Fruit fly (Drosophila melanogaster) whole organism, wandering third instar larva: Measurements from ENCODE around the gene CG12702.

Experiments
- Abd-B ChIP-seq: fragments of >200 bp; optimal IDR thresholded peaks from 2 replicates; lab custom pipeline; 2017; ENCODE audit warnings: missing biosample characterization, missing genetic modification characterization
- CG32264 ChIP-seq: fragments of 200-800 bp; sonication (Bioruptor generic); optimal IDR thresholded peaks from 2 replicates; lab custom pipeline; 2016; ENCODE audit warnings: missing biosample characterization, missing genetic modification characterization
- CG9705 ChIP-seq: fragments of 200-800 bp; sonication (Bioruptor generic); optimal IDR thresholded peaks from 2 replicates; lab custom pipeline; 2018; ENCODE audit warnings: missing biosample characterization, mild to moderate bottlenecking, missing genetic modification characterization
- CrebA ChIP-seq: fragments of 200-800 bp; sonication (Bioruptor generic); optimal IDR thresholded peaks from 2 replicates; lab custom pipeline; 2016; ENCODE audit warnings: missing biosample characterization, mild to moderate bottlenecking, missing genetic modification characterization, borderline replicate concordance
- Dfd ChIP-seq: fragments of >200 bp; optimal IDR thresholded peaks from 2 replicates; lab custom pipeline; 2017; ENCODE audit warnings: missing biosample characterization, missing genetic modification characterization
- Dif ChIP-seq: fragments of 200-275, 200-300 bp; sonication (Bioruptor generic); optimal IDR thresholded peaks from 2 replicates; lab custom pipeline; 2018; ENCODE audit warnings: missing biosample characterization, missing genetic modification characterization; ENCODE audit not compliant: partially characterized antibody
- GATAd ChIP-seq: sonication (Bioruptor generic); optimal IDR thresholded peaks from 2 replicates; lab custom pipeline; 2016; ENCODE audit warnings: missing biosample characterization, missing genetic modification characterization
- HLH106 ChIP-seq: fragments of 200-800 bp; optimal IDR thresholded peaks from 3 replicates; lab custom pipeline; 2019; ENCODE audit warnings: missing biosample characterization, mild to moderate bottlenecking, missing genetic modification characterization, moderate library complexity
- Hnf4 ChIP-seq: fragments of 200-800 bp; sonication (Bioruptor generic); optimal IDR thresholded peaks from 2 replicates; lab custom pipeline; 2016; ENCODE audit warnings: missing biosample characterization, mild to moderate bottlenecking, missing genetic modification characterization
- Hr78 ChIP-seq: fragments of >200 bp; optimal IDR thresholded peaks from 2 replicates; lab custom pipeline; 2017; ENCODE audit warnings: missing biosample characterization, missing genetic modification characterization
- Hr83 ChIP-seq: fragments of 200-300 bp; sonication (Bioruptor generic); optimal IDR thresholded peaks from 2 replicates; lab custom pipeline; 2016; ENCODE audit warnings: missing biosample characterization, mild to moderate bottlenecking, missing genetic modification characterization, moderate library complexity; ENCODE audit not compliant: poor library complexity, severe bottlenecking
- Jra ChIP-seq: sonication (Bioruptor generic); optimal IDR thresholded peaks from 2 replicates; lab custom pipeline; 2016; ENCODE audit warnings: missing biosample characterization, missing genetic modification characterization
- Mio ChIP-seq: sonication (Bioruptor generic); optimal IDR thresholded peaks from 2 replicates; lab custom pipeline; 2016; ENCODE audit warnings: missing biosample characterization, missing genetic modification characterization
- Myc ChIP-seq: fragments of >200 bp; optimal IDR thresholded peaks from 2 replicates; lab custom pipeline; 2017
- OdsH ChIP-seq: fragments of 200-800 bp; sonication (Bioruptor generic); optimal IDR thresholded peaks from 2 replicates; lab custom pipeline; 2016; ENCODE audit warnings: missing biosample characterization, mild to moderate bottlenecking, missing genetic modification characterization
- Rel ChIP-seq, 2 experiments: fragments of 200-800 bp; sonication (Bioruptor generic) in 1 of 2; optimal IDR thresholded peaks; 2 replicates in 1 of 2; 3 replicates in 1 of 2; lab custom pipeline; 2016 to 2019; ENCODE audit warnings: mild to moderate bottlenecking in 2 of 2, missing biosample characterization in 2 of 2, missing genetic modification characterization in 2 of 2, moderate library complexity in 1 of 2
- Sp1 ChIP-seq: fragments of 200-800 bp; sonication (Bioruptor generic); optimal IDR thresholded peaks from 3 replicates; lab custom pipeline; 2019; ENCODE audit warnings: missing biosample characterization, mild to moderate bottlenecking, missing genetic modification characterization, moderate library complexity
- Vsx2 ChIP-seq: fragments of 200-300, 225-300 bp; sonication (Bioruptor generic); optimal IDR thresholded peaks from 2 replicates; lab custom pipeline; 2018; ENCODE audit warnings: missing biosample characterization, missing genetic modification characterization; ENCODE audit not compliant: partially characterized antibody
- br ChIP-seq: fragments of 200-800 bp; sonication (Bioruptor generic); optimal IDR thresholded peaks from 2 replicates; lab custom pipeline; 2016; ENCODE audit warnings: missing biosample characterization, missing genetic modification characterization
- brk ChIP-seq: fragments of 200-800 bp; sonication (Bioruptor generic); optimal IDR thresholded peaks from 2 replicates; lab custom pipeline; 2016; ENCODE audit warnings: missing biosample characterization, mild to moderate bottlenecking, missing genetic modification characterization
- dl ChIP-seq, 2 experiments: fragments of 175-275, 200-275 bp in 1 of 2; fragments of 200-275 bp in 1 of 2; sonication (Bioruptor generic); optimal IDR thresholded peaks; lab custom pipeline; 2018; ENCODE audit warnings: mild to moderate bottlenecking in 2 of 2, missing biosample characterization in 2 of 2, missing genetic modification characterization in 2 of 2, moderate library complexity in 2 of 2; ENCODE audit not compliant: partially characterized antibody in 2 of 2, insufficient read depth in 1 of 2
- dmrt93B ChIP-seq: fragments of 200-800 bp; sonication (Bioruptor generic); optimal IDR thresholded peaks from 2 replicates; lab custom pipeline; 2018; ENCODE audit warnings: missing biosample characterization, mild to moderate bottlenecking, missing genetic modification characterization
- ey ChIP-seq: fragments of 200-800 bp; sonication (Bioruptor generic); optimal IDR thresholded peaks from 2 replicates; lab custom pipeline; 2016; ENCODE audit warnings: missing biosample characterization, missing genetic modification characterization
- foxo ChIP-seq, 2 experiments: fragments of 200-800 bp; sonication (Bioruptor generic); optimal IDR thresholded peaks; 2 replicates in 1 of 2; 3 replicates in 1 of 2; lab custom pipeline; 2016 to 2017; ENCODE audit warnings: missing biosample characterization in 2 of 2, missing genetic modification characterization in 2 of 2
- fru ChIP-seq: fragments of 200-800 bp; sonication (Bioruptor generic); optimal IDR thresholded peaks from 3 replicates; lab custom pipeline; 2016; ENCODE audit warnings: missing biosample characterization, mild to moderate bottlenecking, missing genetic modification characterization
- h ChIP-seq: fragments of 200-800 bp; sonication (Bioruptor generic); optimal IDR thresholded peaks from 3 replicates; lab custom pipeline; 2016; ENCODE audit warnings: missing biosample characterization, mild to moderate bottlenecking, missing genetic modification characterization
- jim ChIP-seq: fragments of 175-275, 200-325 bp; sonication (Bioruptor generic); optimal IDR thresholded peaks from 2 replicates; lab custom pipeline; 2016; ENCODE audit warnings: missing biosample characterization, mild to moderate bottlenecking, missing genetic modification characterization
- pan ChIP-seq: fragments of >200 bp; optimal IDR thresholded peaks from 2 replicates; lab custom pipeline; 2017
- psq ChIP-seq: fragments of 200-800 bp; sonication (Bioruptor generic); optimal IDR thresholded peaks from 3 replicates; lab custom pipeline; 2017; ENCODE audit warnings: missing biosample characterization, mild to moderate bottlenecking, missing genetic modification characterization, moderate library complexity
- rgr ChIP-seq: fragments of 200-800 bp; sonication (Bioruptor generic); optimal IDR thresholded peaks from 3 replicates; lab custom pipeline; 2016; ENCODE audit warnings: missing biosample characterization, mild to moderate bottlenecking, missing genetic modification characterization
- sage ChIP-seq: fragments of 200-800 bp; sonication (Bioruptor generic); optimal IDR thresholded peaks from 2 replicates; lab custom pipeline; 2016; ENCODE audit warnings: missing biosample characterization, mild to moderate bottlenecking, missing genetic modification characterization
- sv ChIP-seq: fragments of 200-800 bp; sonication (Bioruptor generic); optimal IDR thresholded peaks from 3 replicates; lab custom pipeline; 2016; ENCODE audit warnings: missing biosample characterization, missing genetic modification characterization
- tai ChIP-seq: sonication (Bioruptor generic); optimal IDR thresholded peaks from 2 replicates; lab custom pipeline; 2016; ENCODE audit warnings: missing biosample characterization, missing genetic modification characterization
- usp ChIP-seq: fragments of >200 bp; optimal IDR thresholded peaks from 2 replicates; lab custom pipeline; 2017; ENCODE audit warnings: missing biosample characterization, missing genetic modification characterization
- woc ChIP-seq: sonication (Bioruptor generic); optimal IDR thresholded peaks from 2 replicates; lab custom pipeline; 2016; ENCODE audit warnings: missing biosample characterization, mild to moderate bottlenecking, missing genetic modification characterization

CG12702 gene

DNA sequence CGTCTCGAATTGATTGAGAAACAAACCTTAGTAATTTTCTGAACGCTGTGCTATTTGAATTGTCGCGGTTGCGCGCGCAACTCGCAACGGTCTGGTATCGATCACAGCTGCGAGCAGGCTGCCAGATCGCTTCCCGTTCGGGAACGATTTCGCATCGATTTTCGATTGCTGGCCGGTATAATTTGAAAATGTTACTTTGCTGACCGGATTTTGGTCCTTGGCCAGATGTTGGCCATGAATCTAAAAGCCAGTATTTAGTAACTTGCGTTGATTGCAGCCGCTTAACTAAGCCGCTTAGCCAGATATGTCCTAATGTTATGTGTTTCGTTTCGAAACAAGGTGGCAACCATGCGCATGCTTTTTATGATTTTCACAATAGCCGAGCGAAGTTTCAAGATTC, 16.1 kb downstream of the CG12702 start:
- TF ChIP-seq Vsx2 (GFP tag; lab: Kevin White, UChicago) (no peak), foxo (GFP tag; optimal IDR thresholded peaks at IDR 0.05; lab: Kevin White, UChicago) (peak in 1 of 2 experiments; percentile 31)
- TF ChIP-seq, all 38 proteins: peak for 1

DNA sequence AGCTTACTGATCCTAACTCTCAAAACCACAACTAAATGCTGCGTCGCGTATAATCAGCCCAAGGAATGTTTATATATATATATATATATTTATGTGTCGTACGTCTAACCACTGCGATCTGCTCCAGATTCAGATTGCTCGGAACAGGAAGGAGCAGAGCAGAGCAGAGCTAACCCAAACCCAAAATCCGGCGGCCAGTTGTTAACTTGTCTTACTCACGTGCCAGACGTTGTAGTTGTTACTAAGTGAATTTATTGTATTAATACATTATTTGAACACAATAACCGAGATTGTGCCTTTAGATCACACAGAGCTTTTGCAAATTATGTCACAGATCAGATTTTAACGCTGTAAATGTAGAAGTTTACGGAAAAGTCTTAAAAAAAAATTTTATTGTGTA, 16.7 kb downstream of the CG12702 start, which contains the start of gene Alr:
TSS of gene Alr (plus strand) at position 301 of the 400 bp plus-strand sequence.
- no peak for TF ChIP-seq OdsH (GFP tag; lab: Kevin White, UChicago)
- TF ChIP-seq HLH106 = no peak
- no peak for TF ChIP-seq jim (GFP tag; lab: Kevin White, UChicago)
- no peak for TF ChIP-seq sage
- TF ChIP-seq fru (GFP tag; lab: Kevin White, UChicago) = no peak
- TF ChIP-seq Abd-B (GFP tag; lab: Kevin White, UChicago) = no peak
- TF ChIP-seq CrebA (GFP tag; lab: Kevin White, UChicago) = no peak
- TF ChIP-seq pan = no peak
- no peak for TF ChIP-seq usp (GFP tag; lab: Kevin White, UChicago)
- no peak for TF ChIP-seq Hr78 (GFP tag; lab: Kevin White, UChicago)
- no peak for TF ChIP-seq rgr (GFP tag; lab: Kevin White, UChicago)
- TF ChIP-seq sv = no peak
- no peak for TF ChIP-seq Hnf4
- TF ChIP-seq Dfd = no peak
- no peak for TF ChIP-seq Myc
- no peak for TF ChIP-seq CG32264 (GFP tag; lab: Kevin White, UChicago)
- no peak for TF ChIP-seq woc
- no peak for TF ChIP-seq brk (GFP tag; lab: Kevin White, UChicago)

DNA sequence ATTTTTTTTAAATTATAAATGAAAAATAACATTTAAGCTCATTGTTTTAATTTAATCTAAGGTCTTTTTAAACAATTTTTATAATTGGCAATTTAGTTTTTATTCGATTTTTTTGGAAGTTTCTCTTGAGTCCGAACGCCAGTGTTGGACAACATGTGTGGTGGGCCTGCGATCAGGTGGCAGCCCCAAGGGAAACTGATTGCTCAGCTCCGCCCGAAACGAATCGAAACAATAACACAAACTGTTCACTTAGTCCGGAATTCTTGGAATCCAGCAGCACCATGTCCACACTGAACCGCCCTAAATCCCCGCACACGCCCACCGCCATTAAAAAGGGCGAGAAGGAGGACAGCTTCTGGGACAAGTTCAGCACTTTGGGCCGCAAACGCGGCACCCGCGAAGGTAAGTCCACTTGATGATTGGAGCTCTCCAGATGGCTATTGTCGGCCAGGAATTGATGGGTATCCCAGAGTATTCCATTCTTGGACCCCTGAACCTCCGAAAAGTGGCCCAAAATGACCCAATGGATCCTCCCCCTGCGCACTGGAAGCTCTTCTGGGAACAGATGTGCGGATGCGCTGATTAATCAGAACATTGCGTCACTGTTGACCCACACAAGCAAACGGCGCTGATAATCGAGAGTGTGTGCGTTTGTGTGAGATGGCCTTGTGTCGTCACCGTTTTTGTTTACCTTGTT, 18.6 kb downstream of the CG12702 start, which contains the start of gene parvin:
TSS of gene parvin (plus strand) at position 134 of the 697 bp plus-strand sequence.
- TF ChIP-seq HLH106 = no peak
- peak; percentile 9 for TF ChIP-seq rgr (GFP tag; lab: Kevin White, UChicago)

dm6 chrX:19744003-19744488, 20.6 kb downstream of the CG12702 start, which contains the start of the genes CG18809, COX6B, CG33932 and Rpp20:
Gene CG18809, minus strand, starts transcription at chrX:19744335.
Gene COX6B, minus strand, starts transcription at chrX:19744335.
Gene CG33932, plus strand, starts transcription at chrX:19744431.
Gene Rpp20, plus strand, starts transcription at chrX:19744431.
- peak; percentile 39 for TF ChIP-seq CG9705 (GFP tag; lab: Kevin White, UChicago)
- TF ChIP-seq sv = peak; percentile 59
- peak in 1 of 2 experiments; percentile 70 for TF ChIP-seq foxo (GFP tag; optimal IDR thresholded peaks at IDR 0.05; lab: Kevin White, UChicago)
- peak; percentile 51 for TF ChIP-seq HLH106
- no peak for TF ChIP-seq pan
- TF ChIP-seq dmrt93B (GFP tag; lab: Kevin White, UChicago) = no peak
- peak; percentile 48 for TF ChIP-seq OdsH (GFP tag; lab: Kevin White, UChicago)
- peak; percentile 48 for TF ChIP-seq psq (GFP tag; lab: Kevin White, UChicago)
- peak; percentile 30 for TF ChIP-seq GATAd (GFP tag; lab: Kevin White, UChicago)
- peak; percentile 56 for TF ChIP-seq Sp1 (GFP tag; lab: Kevin White, UChicago)
- no peak for TF ChIP-seq Hnf4
- peak; percentile 12 for TF ChIP-seq CG32264 (GFP tag; lab: Kevin White, UChicago)
- peak; percentile 30 for TF ChIP-seq Dif (GFP tag; lab: Kevin White, UChicago)
- TF ChIP-seq h (GFP tag; lab: Kevin White, UChicago) = peak; percentile 82
- TF ChIP-seq CrebA (GFP tag; lab: Kevin White, UChicago) = no peak
- TF ChIP-seq Mio (GFP tag; lab: Kevin White, UChicago) = peak; percentile 2
- peak; percentile 60 for TF ChIP-seq Jra (GFP tag; lab: Kevin White, UChicago)
- TF ChIP-seq ey (GFP tag; lab: Kevin White, UChicago) = peak; percentile 50
- TF ChIP-seq Vsx2 (GFP tag; lab: Kevin White, UChicago) = no peak
- peak; percentile 81 for TF ChIP-seq Myc
- peak; percentile 79 for TF ChIP-seq rgr (GFP tag; lab: Kevin White, UChicago)
- peak; percentile 90 for TF ChIP-seq Hr83 (GFP tag; lab: Kevin White, UChicago)
- TF ChIP-seq usp (GFP tag; lab: Kevin White, UChicago) = no peak
- peak; percentile 52 for TF ChIP-seq br (GFP tag; lab: Kevin White, UChicago)
- no peak for TF ChIP-seq dl (GFP tag; optimal IDR thresholded peaks at IDR 0.05; lab: Kevin White, UChicago; ENCODE audit: insufficient read depth in 1 of 2, partially characterized antibody in 2 of 2)
- no peak for TF ChIP-seq jim (GFP tag; lab: Kevin White, UChicago)
- TF ChIP-seq tai = no peak
- TF ChIP-seq fru (GFP tag; lab: Kevin White, UChicago) = peak; percentile 49
- TF ChIP-seq Rel (GFP tag; optimal IDR thresholded peaks at IDR 0.05; lab: Kevin White, UChicago) = no peak
- TF ChIP-seq Rel (tag; optimal IDR thresholded peaks at IDR 0.05; lab: Kevin White, UChicago) = peak; percentile 63
